Worm (Caenorhabditis elegans) whole organism, mixed stage, embryonic: ENCODE data around the gene F11D11.22.

ENCODE experiments used
- ceh-43 ChIP-seq: fragments of 200-800 bp; sonication (Bioruptor generic); optimal IDR thresholded peaks from 2 replicates; lab custom pipeline; 2018; ENCODE audit warnings: mild to moderate bottlenecking, missing genetic modification characterization, moderate library complexity, missing compliant biosample characterization
- ceh-83 ChIP-seq: fragments of 200-800 bp; sonication (Bioruptor generic); optimal IDR thresholded peaks from 2 replicates; lab custom pipeline; 2018; ENCODE audit warnings: mild to moderate bottlenecking, missing genetic modification characterization, missing compliant biosample characterization
- elt-3 ChIP-seq: fragments of 150-350 bp; optimal IDR thresholded peaks from 2 replicates; lab custom pipeline; 2014; ENCODE audit warnings: missing biosample characterization, missing genetic modification characterization
- lsy-2 ChIP-seq: fragments of 150-350 bp; optimal IDR thresholded peaks from 2 replicates; lab custom pipeline; 2014; ENCODE audit warnings: missing biosample characterization, missing genetic modification characterization
- nhr-76 ChIP-seq: sonication (generic microtip); optimal IDR thresholded peaks from 2 replicates; lab custom pipeline; 2017; ENCODE audit warnings: missing biosample characterization, missing genetic modification characterization
- snpc-4 ChIP-seq: fragments of 150-350 bp; optimal IDR thresholded peaks from 2 replicates; lab custom pipeline; 2014; ENCODE audit warnings: missing biosample characterization, missing genetic modification characterization
- tbx-8 ChIP-seq: fragments of 200-800 bp; sonication (Bioruptor generic); optimal IDR thresholded peaks from 2 replicates; lab custom pipeline; 2018; ENCODE audit warnings: mild to moderate bottlenecking, missing genetic modification characterization, moderate library complexity, missing compliant biosample characterization
- unc-120 ChIP-seq: sonication (generic microtip); optimal IDR thresholded peaks from 2 replicates; lab custom pipeline; 2017; ENCODE audit warnings: missing genetic modification characterization, missing compliant biosample characterization; ENCODE audit not compliant: poor library complexity, severe bottlenecking

DNA sequence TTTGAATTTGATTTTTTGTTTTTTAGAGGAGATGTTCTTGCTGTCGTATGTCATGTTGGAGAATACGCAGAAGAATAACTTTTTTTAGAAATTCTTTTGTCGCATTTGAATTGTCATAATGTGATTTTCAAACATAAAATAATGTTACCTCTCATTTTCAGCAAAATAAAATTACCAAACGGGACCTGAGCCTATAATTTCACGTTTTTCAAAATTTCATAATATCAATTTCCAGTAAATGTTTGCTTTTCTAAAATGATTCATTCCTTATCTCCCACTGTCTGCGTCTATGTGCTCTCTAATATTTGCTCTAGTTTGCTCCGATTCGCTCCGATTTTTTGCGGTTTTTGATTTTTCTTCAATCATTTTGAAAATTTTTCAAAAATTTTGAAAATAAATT, 28.5 kb downstream of the F11D11.22 start, which contains the start of gene nhr-231:
- no peak for TF ChIP-seq ceh-83 (GFP tag; lab: Kevin White, UChicago)
- no peak for TF ChIP-seq unc-120 (tag; lab: Kevin White, UChicago)
- TF ChIP-seq snpc-4 (tag; lab: Kevin White, UChicago): no peak
- TF ChIP-seq nhr-76: no peak
- TF ChIP-seq lsy-2 (tag; lab: Kevin White, UChicago): no peak
- no peak for TF ChIP-seq ceh-43 (GFP tag; lab: Kevin White, UChicago)
- TF ChIP-seq elt-3: no peak
- no peak for TF ChIP-seq tbx-8
